Fruit fly (Drosophila melanogaster): ENCODE data around the gene Rtnl1.

The Rtnl1 gene

DNA sequence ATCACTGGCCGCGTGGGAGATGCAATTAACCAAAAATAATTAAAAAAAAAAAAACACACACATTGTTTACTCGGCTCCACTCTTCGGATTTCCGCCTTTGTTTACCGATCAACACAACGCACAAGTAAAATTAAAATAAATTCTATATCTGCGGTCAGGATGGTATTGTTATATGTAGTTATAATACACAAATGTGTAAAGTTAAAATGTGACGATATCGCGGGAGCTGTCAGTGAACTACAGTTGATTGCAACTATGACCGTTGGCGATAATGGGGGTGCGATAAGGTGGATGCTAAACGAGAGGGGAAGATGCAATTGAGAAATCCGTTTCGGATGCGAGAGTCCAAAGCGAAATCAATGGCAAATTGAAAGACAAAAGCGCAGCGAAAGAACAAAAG is 3.2 kb downstream of the Rtnl1 start:
- TF ChIP-seq CG8319 (GFP tag; optimal IDR thresholded peaks at IDR 0.05): no peak
- no peak for TF ChIP-seq topi (GFP tag; optimal IDR thresholded peaks at IDR 0.05)
- TF ChIP-seq CG10631 (GFP tag; optimal IDR thresholded peaks at IDR 0.05): no peak
- TF ChIP-seq CG6792 (GFP tag; optimal IDR thresholded peaks at IDR 0.05): no peak
- TF ChIP-seq CG15336 (GFP tag; IDR thresholded peaks at IDR 0.05): no peak
- no peak for TF ChIP-seq CG6854 (GFP tag; optimal IDR thresholded peaks at IDR 0.05)
- TF ChIP-seq CG6276 (GFP tag; optimal IDR thresholded peaks at IDR 0.05): no peak
- TF ChIP-seq dac (GFP tag; optimal IDR thresholded peaks at IDR 0.05): no peak
- TF ChIP-seq Ets21C (GFP tag; optimal IDR thresholded peaks at IDR 0.05): no peak
- TF ChIP-seq vri (GFP tag; optimal IDR thresholded peaks at IDR 0.05): peak; percentile 10
- TF ChIP-seq Met (GFP tag; optimal IDR thresholded peaks at IDR 0.05): no peak
- no peak for TF ChIP-seq Blimp-1 (GFP tag; optimal IDR thresholded peaks at IDR 0.05)
- peak; percentile 70 for TF ChIP-seq Eip78C (GFP tag)
- no peak for TF ChIP-seq CG8119 (GFP tag; IDR thresholded peaks at IDR 0.05)
- TF ChIP-seq CG8632 (GFP tag; optimal IDR thresholded peaks at IDR 0.05): no peak
- no peak for TF ChIP-seq spab (GFP tag; optimal IDR thresholded peaks at IDR 0.05)
- no peak for TF ChIP-seq CG4318 (GFP tag; optimal IDR thresholded peaks at IDR 0.05)
- TF ChIP-seq pdm3 (GFP tag; optimal IDR thresholded peaks at IDR 0.05): no peak
- TF ChIP-seq CG3919 (GFP tag; optimal IDR thresholded peaks at IDR 0.05): no peak
- peak; percentile 70 for TF ChIP-seq svp (GFP tag)

dm6 chr2L:5005464-5005764 is 4.1 kb downstream of the Rtnl1 start:
- TF ChIP-seq CG4318 (GFP tag; optimal IDR thresholded peaks at IDR 0.05) (no peak), CG7368 (GFP tag; optimal IDR thresholded peaks at IDR 0.05) (no peak), Blimp-1 (GFP tag; optimal IDR thresholded peaks at IDR 0.05) (no peak), CG8319 (GFP tag; optimal IDR thresholded peaks at IDR 0.05) (no peak), Smox (GFP tag; optimal IDR thresholded peaks at IDR 0.05) (no peak), CG31627 (GFP tag; optimal IDR thresholded peaks at IDR 0.05) (no peak), fkh (GFP tag; optimal IDR thresholded peaks at IDR 0.05) (no peak), esn (GFP tag; optimal IDR thresholded peaks at IDR 0.05) (no peak), fd59A (GFP tag; optimal IDR thresholded peaks at IDR 0.05) (no peak), CG10669 (GFP tag; optimal IDR thresholded peaks at IDR 0.05) (no peak), Sox14 (GFP tag; optimal IDR thresholded peaks at IDR 0.05) (no peak), Hr39 (GFP tag; optimal IDR thresholded peaks at IDR 0.05) (no peak), ss (GFP tag; optimal IDR thresholded peaks at IDR 0.05) (no peak), vri (GFP tag; optimal IDR thresholded peaks at IDR 0.05) (no peak), Hr4 (GFP tag; optimal IDR thresholded peaks at IDR 0.05) (no peak), Hr38 (GFP tag; optimal IDR thresholded peaks at IDR 0.05) (no peak), dac (GFP tag; optimal IDR thresholded peaks at IDR 0.05) (no peak), achi (GFP tag; optimal IDR thresholded peaks at IDR 0.05) (no peak), topi (GFP tag; optimal IDR thresholded peaks at IDR 0.05) (no peak), fd85E (GFP tag; optimal IDR thresholded peaks at IDR 0.05) (no peak)

DNA sequence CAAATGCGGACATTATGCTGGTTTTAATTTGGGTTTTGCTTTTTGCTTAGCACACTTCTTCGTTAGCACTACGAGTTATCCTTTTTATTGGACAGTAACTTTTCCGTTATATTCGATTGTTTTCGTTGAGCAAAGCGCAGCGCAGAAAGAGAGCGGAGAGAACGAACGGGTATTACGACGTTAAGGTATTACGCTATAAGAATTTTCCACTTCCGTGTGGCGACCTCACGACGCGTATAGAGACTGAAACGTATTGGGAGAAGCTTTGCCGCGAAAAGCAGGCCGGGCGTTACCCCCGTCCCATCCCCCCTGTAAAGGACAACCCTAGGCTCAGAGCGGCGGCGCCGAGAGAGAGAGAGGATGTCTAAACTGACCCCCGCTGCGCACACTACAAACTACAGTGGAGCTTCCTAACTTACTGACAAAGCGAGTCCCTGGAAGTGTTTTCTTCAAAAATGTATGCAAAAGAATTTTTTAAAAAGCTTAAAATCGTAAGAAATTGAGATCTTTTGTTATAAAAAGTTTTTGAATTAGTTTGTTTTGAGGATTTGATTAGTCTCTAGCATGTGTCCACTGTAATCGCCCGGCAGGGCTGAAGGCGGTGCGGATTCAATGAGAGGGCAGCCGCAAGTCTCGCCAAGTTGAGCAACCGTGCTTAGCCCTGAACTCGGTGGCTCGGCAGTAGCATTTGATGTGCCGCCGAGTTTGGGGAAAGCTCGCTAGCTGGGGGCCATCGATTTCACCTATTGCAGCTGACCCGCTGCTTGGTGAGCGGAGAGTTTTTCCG is 4.7 kb downstream of the Rtnl1 start:
- TF ChIP-seq CG6854 (GFP tag; optimal IDR thresholded peaks at IDR 0.05) (peak; percentile 29), spab (GFP tag; optimal IDR thresholded peaks at IDR 0.05) (peak; percentile 82), CG4318 (GFP tag; optimal IDR thresholded peaks at IDR 0.05) (no peak), Hr38 (GFP tag; optimal IDR thresholded peaks at IDR 0.05) (peak; percentile 19), net (GFP tag; optimal IDR thresholded peaks at IDR 0.05) (peak; percentile 87), vri (GFP tag; optimal IDR thresholded peaks at IDR 0.05) (peak; percentile 73), cyc (GFP tag; optimal IDR thresholded peaks at IDR 0.05) (peak; percentile 88), CG3919 (GFP tag; optimal IDR thresholded peaks at IDR 0.05) (peak; percentile 91), Eip93F (GFP tag; optimal IDR thresholded peaks at IDR 0.05) (peak; percentile 72), topi (GFP tag; optimal IDR thresholded peaks at IDR 0.05) (peak; percentile 88), lz (GFP tag; optimal IDR thresholded peaks at IDR 0.05) (peak; percentile 89), CG10669 (GFP tag; optimal IDR thresholded peaks at IDR 0.05) (peak; percentile 89), esn (GFP tag; optimal IDR thresholded peaks at IDR 0.05) (peak; percentile 91), Met (GFP tag; optimal IDR thresholded peaks at IDR 0.05) (peak; percentile 87), eg (GFP tag; IDR thresholded peaks at IDR 0.05) (peak; percentile 89), CG11294 (GFP tag; IDR thresholded peaks at IDR 0.05) (peak; percentile 89), pdm3 (GFP tag; optimal IDR thresholded peaks at IDR 0.05) (peak; percentile 91), Hr4 (GFP tag; optimal IDR thresholded peaks at IDR 0.05) (peak; percentile 91), Sox102F (GFP tag; optimal IDR thresholded peaks at IDR 0.05) (peak; percentile 89), CG16779 (tag; optimal IDR thresholded peaks at IDR 0.05) (peak; percentile 80), CG11762 (GFP tag; optimal IDR thresholded peaks at IDR 0.05; ENCODE audit: insufficient read depth) (peak; percentile 83), fkh (GFP tag; optimal IDR thresholded peaks at IDR 0.05) (peak; percentile 58), CG9139 (GFP tag; optimal IDR thresholded peaks at IDR 0.05) (peak; percentile 76), Eip78C (GFP tag) (peak; percentile 96), Blimp-1 (GFP tag; optimal IDR thresholded peaks at IDR 0.05) (peak; percentile 47), CG10631 (GFP tag; optimal IDR thresholded peaks at IDR 0.05) (peak; percentile 90), Smox (GFP tag; optimal IDR thresholded peaks at IDR 0.05) (peak; percentile 84), fd59A (GFP tag; optimal IDR thresholded peaks at IDR 0.05) (peak; percentile 81), CG32006 (GFP tag; optimal IDR thresholded peaks at IDR 0.05) (peak; percentile 88)
